Worm (Caenorhabditis elegans): Measurements from ENCODE around the gene mct-4.

ce11 chrX:4900685-4901084 lies 28.9 kb downstream of the mct-4 start, which contains the start of gene T07F12.4:
- TF ChIP-seq ZK185.1 (tag; optimal IDR thresholded peaks at IDR 0.05; ENCODE audit: poor library complexity, severe bottlenecking) (no peak), F57C9.4 (tag; optimal IDR thresholded peaks at IDR 0.05) (no peak), pha-4 (tag; optimal IDR thresholded peaks at IDR 0.05) (no peak), ztf-25 (GFP tag; IDR thresholded peaks at IDR 0.05) (no peak)

Measured in whole organism, young adult.